Worm (Caenorhabditis elegans) whole organism, young adult: ENCODE results near the gene F36H5.9.

Source experiments
- B0019.2 ChIP-seq: fragments of 200-800 bp; sonication (Bioruptor generic); conservative IDR thresholded peaks from 2 replicates; pipeline ENCODE4 v1.3.6; 2022; ENCODE audit warnings: missing genetic modification reagents, missing genetic modification characterization, missing compliant biosample characterization
- F22D6.2 ChIP-seq: sonication (generic microtip); optimal IDR thresholded peaks from 2 replicates; lab custom pipeline; 2016; ENCODE audit warnings: mild to moderate bottlenecking, missing genetic modification characterization, missing compliant biosample characterization
- F37B4.10 ChIP-seq: fragments of 200-800 bp; sonication (Bioruptor generic); IDR thresholded peaks from 2 replicates; pipeline ENCODE4 v1.3.6; 2022; ENCODE audit warnings: missing genetic modification characterization, missing compliant biosample characterization
- F57A8.1 ChIP-seq: fragments of 200-800 bp; sonication (Bioruptor generic); optimal IDR thresholded peaks from 2 replicates; lab custom pipeline; 2018; ENCODE audit warnings: mild to moderate bottlenecking, missing genetic modification characterization, moderate library complexity, missing compliant biosample characterization
- F57C9.4 ChIP-seq: sonication (generic microtip); optimal IDR thresholded peaks from 2 replicates; lab custom pipeline; 2017; ENCODE audit warnings: mild to moderate bottlenecking, missing genetic modification characterization, missing compliant biosample characterization
- T07F8.4 ChIP-seq: sonication (generic microtip); optimal IDR thresholded peaks from 2 replicates; lab custom pipeline; 2016; ENCODE audit warnings: mild to moderate bottlenecking, missing genetic modification characterization, moderate library complexity, missing compliant biosample characterization
- Y53G8AR.9 ChIP-seq: fragments of 200-800 bp; sonication (Bioruptor generic); conservative IDR thresholded peaks from 2 replicates; pipeline ENCODE4 v1.3.6; 2022; ENCODE audit warnings: missing genetic modification reagents, missing genetic modification characterization, missing compliant biosample characterization
- Y79H2A.3 ChIP-seq: fragments of 200-800 bp; sonication (Bioruptor generic); conservative IDR thresholded peaks from 2 replicates; pipeline ENCODE4 v1.3.6; 2022; ENCODE audit warnings: missing genetic modification reagents, missing genetic modification characterization, missing compliant biosample characterization
- Y95B8A.8 ChIP-seq: fragments of 200-800 bp; sonication (Bioruptor generic); IDR thresholded peaks from 2 replicates; pipeline ENCODE4 v1.3.6; 2022; ENCODE audit warnings: missing genetic modification reagents, missing genetic modification characterization, missing compliant biosample characterization
- akir-1 ChIP-seq: fragments of 200-800 bp; sonication (Bioruptor generic); optimal IDR thresholded peaks from 2 replicates; lab custom pipeline; 2018; ENCODE audit warnings: mild to moderate bottlenecking, missing genetic modification characterization, moderate library complexity, missing compliant biosample characterization
- athp-1 ChIP-seq: sonication (generic microtip); optimal IDR thresholded peaks from 2 replicates; lab custom pipeline; 2017; ENCODE audit warnings: mild to moderate bottlenecking, missing genetic modification characterization, missing compliant biosample characterization
- attf-6 ChIP-seq: fragments of 200-800 bp; sonication (Bioruptor generic); IDR thresholded peaks from 2 replicates; pipeline ENCODE4 v1.3.6; 2022; ENCODE audit warnings: missing genetic modification reagents, missing genetic modification characterization, missing compliant biosample characterization
- cebp-2 ChIP-seq: fragments of 200-800 bp; sonication (Bioruptor generic); IDR thresholded peaks from 2 replicates; pipeline ENCODE4 v1.3.6; 2022; ENCODE audit warnings: missing genetic modification characterization, missing compliant biosample characterization
- ceh-58 ChIP-seq: fragments of 200-800 bp; sonication (Bioruptor generic); IDR thresholded peaks from 2 replicates; pipeline ENCODE4 v1.3.6; 2022; ENCODE audit warnings: missing genetic modification characterization, missing compliant biosample characterization
- dox-1 ChIP-seq: fragments of 200-800 bp; sonication (Bioruptor generic); IDR thresholded peaks from 2 replicates; pipeline ENCODE4 v1.3.6; 2022; ENCODE audit warnings: missing genetic modification reagents, missing genetic modification characterization, missing compliant biosample characterization
- dpl-1 ChIP-seq: fragments of 150-350 bp; optimal IDR thresholded peaks from 2 replicates; lab custom pipeline; 2014; ENCODE audit warnings: missing biosample characterization, missing genetic modification reagents, missing genetic modification characterization
- egl-44 ChIP-seq: fragments of 200-800 bp; sonication (Bioruptor generic); IDR thresholded peaks from 2 replicates; pipeline ENCODE4 v1.3.6; 2022; ENCODE audit warnings: missing genetic modification reagents, missing genetic modification characterization, missing compliant biosample characterization
- hmg-1.2 ChIP-seq: fragments of 200-800 bp; sonication (Bioruptor generic); IDR thresholded peaks from 2 replicates; pipeline ENCODE4 v1.3.6; 2022; ENCODE audit warnings: missing genetic modification reagents, missing genetic modification characterization, missing compliant biosample characterization
- hmg-20 ChIP-seq: fragments of 200-800 bp; sonication (Bioruptor generic); IDR thresholded peaks from 2 replicates; pipeline ENCODE4 v1.3.6; 2022; ENCODE audit warnings: missing genetic modification reagents, missing genetic modification characterization, missing compliant biosample characterization
- lag-1 ChIP-seq: fragments of 200-800 bp; sonication (Bioruptor generic); IDR thresholded peaks from 2 replicates; pipeline ENCODE4 v1.3.6; 2022; ENCODE audit warnings: missing genetic modification reagents, missing genetic modification characterization, missing compliant biosample characterization
- lin-40 ChIP-seq: sonication (generic microtip); optimal IDR thresholded peaks from 2 replicates; lab custom pipeline; 2016; ENCODE audit warnings: missing genetic modification characterization, mild to moderate bottlenecking, missing compliant biosample characterization, missing genotype, missing genetic modification reagents
- nhr-179 ChIP-seq: sonication (generic microtip); optimal IDR thresholded peaks from 2 replicates; lab custom pipeline; 2016; ENCODE audit warnings: mild to moderate bottlenecking, missing genetic modification characterization, missing compliant biosample characterization
- nhr-80 ChIP-seq: sonication (generic microtip); optimal IDR thresholded peaks from 2 replicates; lab custom pipeline; 2016; ENCODE audit warnings: missing genetic modification characterization, missing compliant biosample characterization
- pha-4 ChIP-seq: fragments of 150-350 bp; sonication (generic microtip); optimal IDR thresholded peaks from 2 replicates; lab custom pipeline; 2014; ENCODE audit warnings: missing biosample characterization, missing genetic modification reagents, missing genetic modification characterization
- rpc-1 ChIP-seq, 2 experiments: fragments of 150-350 bp in 1 of 2; sonication (generic microtip) in 1 of 2; optimal IDR thresholded peaks; 2 replicates each; lab custom pipeline; 2014 to 2018; ENCODE audit warnings: missing biosample characterization in 1 of 2, missing genetic modification characterization in 1 of 2, missing genetic modification reagents in 1 of 2, missing genotype in 1 of 2
- snpc-1.3 ChIP-seq: sonication (generic microtip); optimal IDR thresholded peaks from 2 replicates; lab custom pipeline; 2017; ENCODE audit warnings: missing genetic modification characterization, mild to moderate bottlenecking, missing compliant biosample characterization, antibody characterized with exemption, moderate library complexity, missing genotype, missing genetic modification reagents; ENCODE audit not compliant: insufficient read depth
- snpc-3.4 ChIP-seq: sonication (generic microtip); optimal IDR thresholded peaks from 2 replicates; lab custom pipeline; 2017; ENCODE audit warnings: missing genetic modification characterization, mild to moderate bottlenecking, missing compliant biosample characterization, antibody characterized with exemption, moderate library complexity, missing genotype, missing genetic modification reagents
- snpc-4 ChIP-seq, 5 experiments: fragments of 150-350 bp in 1 of 5; sonication (generic microtip) in 4 of 5; optimal IDR thresholded peaks; 2 replicates each; lab custom pipeline; 2014 to 2018; ENCODE audit warnings: missing genetic modification characterization in 5 of 5, missing biosample characterization in 3 of 5, antibody characterized with exemption in 2 of 5, mild to moderate bottlenecking in 2 of 5, missing compliant biosample characterization in 2 of 5, missing genotype in 2 of 5, moderate library complexity in 2 of 5, missing genetic modification reagents in 1 of 5
- tbp1 ChIP-seq: fragments of 200-800 bp; sonication (Bioruptor generic); optimal IDR thresholded peaks from 2 replicates; lab custom pipeline; 2018; ENCODE audit warnings: mild to moderate bottlenecking, missing genetic modification characterization, missing compliant biosample characterization
- unc-62 ChIP-seq: fragments of 150-350 bp; optimal IDR thresholded peaks from 2 replicates; lab custom pipeline; 2014; ENCODE audit warnings: missing biosample characterization, missing genetic modification reagents, missing genetic modification characterization
- xnd-1 ChIP-seq: sonication (generic microtip); optimal IDR thresholded peaks from 2 replicates; lab custom pipeline; 2016; ENCODE audit warnings: missing genotype, missing genetic modification reagents, missing genetic modification characterization, missing compliant biosample characterization
- ztf-6 ChIP-seq: fragments of 200-800 bp; sonication (Bioruptor generic); IDR thresholded peaks from 2 replicates; pipeline ENCODE4 v1.3.6; 2022; ENCODE audit warnings: missing genetic modification reagents, missing genetic modification characterization, missing compliant biosample characterization

F36H5.9 gene

DNA sequence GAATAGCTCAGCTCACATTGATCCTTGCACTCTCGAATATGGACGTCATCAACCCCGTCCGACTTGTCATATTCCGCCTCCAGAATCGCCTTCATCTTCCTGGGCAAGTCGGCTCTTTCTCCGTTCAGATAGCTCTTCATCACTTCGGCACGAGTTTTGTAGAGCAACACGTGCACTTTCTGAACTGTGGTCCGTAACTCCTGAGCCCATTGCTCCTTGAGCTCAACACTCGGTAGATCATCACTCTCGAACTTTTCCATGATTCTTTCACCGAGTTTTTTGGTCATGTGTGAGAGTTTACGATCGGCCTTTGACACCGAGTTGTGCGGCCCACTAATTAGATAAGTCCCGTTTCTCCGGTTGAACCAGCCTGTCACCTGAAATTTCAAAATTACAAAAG is 17.7 kb downstream of the F36H5.9 start:
- no peak for TF ChIP-seq dox-1 (GFP tag; lab: Robert Waterston, UW)
- no peak for TF ChIP-seq lin-40 (tag; lab: Kevin White, UChicago)
- no peak for TF ChIP-seq Y79H2A.3 (GFP tag; lab: Robert Waterston, UW)

DNA sequence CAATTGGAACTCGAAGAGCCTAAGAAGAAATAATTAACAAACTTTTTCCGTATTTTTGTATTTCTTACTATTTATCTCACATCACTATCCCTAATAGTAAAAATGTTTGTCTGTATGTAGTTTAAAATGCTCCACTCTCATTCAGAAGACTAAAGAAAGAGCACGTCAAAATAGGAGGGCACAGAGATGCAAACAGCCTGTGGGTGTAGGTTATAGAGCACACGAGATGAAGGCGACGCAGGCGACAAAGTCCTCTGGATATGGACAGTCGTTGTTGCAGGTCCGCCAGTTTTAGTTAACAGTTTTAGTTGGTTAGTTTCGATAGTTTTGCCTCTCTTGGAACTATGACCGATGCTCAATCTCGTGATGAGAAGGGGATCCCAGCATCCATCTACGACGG is 21.0 kb downstream of the F36H5.9 start, which contains the start of gene ceh-82:
TSS of gene ceh-82 (plus strand) at position 301 of the 400 bp plus-strand sequence.
- TF ChIP-seq cebp-2 (GFP tag; lab: Robert Waterston, UW) (no peak), xnd-1 (tag; lab: Kevin White, UChicago) (no peak)

DNA sequence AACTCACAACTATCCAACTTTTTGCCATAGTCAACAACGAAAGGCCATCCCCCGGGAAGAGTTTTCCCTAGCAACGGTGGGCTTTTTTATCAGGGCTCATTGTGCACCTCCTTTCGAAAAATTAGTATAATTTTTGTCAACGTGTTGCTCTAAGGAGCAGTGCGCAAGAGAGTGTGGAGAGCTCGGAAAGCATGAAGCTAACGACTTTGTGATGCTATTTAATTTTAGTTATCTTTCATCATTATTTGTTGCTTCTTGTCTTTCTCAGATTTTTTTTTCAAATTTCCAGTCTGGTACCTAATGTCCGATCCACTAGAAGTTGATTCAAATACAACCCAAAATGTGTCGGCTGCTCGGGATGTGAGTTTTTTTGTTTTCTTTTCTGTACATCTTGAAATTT is 22.8 kb downstream of the F36H5.9 start, which contains the start of gene ceh-81:
TSS of gene ceh-81 (plus strand) at position 301 of the 400 bp plus-strand sequence.
- TF ChIP-seq egl-44 (GFP tag; lab: Robert Waterston, UW) = no peak
- TF ChIP-seq lag-1 (GFP tag; lab: Robert Waterston, UW) = no peak
- no peak for TF ChIP-seq Y53G8AR.9
- TF ChIP-seq B0019.2 = no peak
- no peak for TF ChIP-seq F57A8.1 (GFP tag; lab: Kevin White, UChicago)
- TF ChIP-seq athp-1 (tag; lab: Kevin White, UChicago) = no peak

DNA sequence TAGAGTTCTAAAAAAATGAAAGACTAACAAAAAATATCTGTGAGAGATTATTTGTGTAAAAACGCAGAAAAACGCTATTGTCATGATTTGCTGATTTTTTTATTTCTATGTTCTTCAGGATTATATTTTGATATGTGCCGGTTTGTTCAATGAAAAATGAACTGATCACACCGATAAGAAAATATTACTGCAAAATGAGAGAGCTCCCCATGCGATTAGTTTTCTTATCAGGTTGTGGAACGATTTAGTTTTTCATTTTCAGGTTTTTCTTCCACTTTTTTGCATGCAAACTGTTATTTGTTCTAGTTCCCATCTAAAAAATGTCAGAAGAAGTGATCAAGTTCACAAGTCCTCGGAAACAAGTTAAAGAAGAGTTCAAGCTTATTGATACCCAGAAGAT is 24.6 kb downstream of the F36H5.9 start, which contains the start of gene btb-9:
TSS of gene btb-9 (plus strand) at position 254 of the 400 bp plus-strand sequence.
- TF ChIP-seq hmg-1.2 = peak; percentile 30; the same call in 1 of the 2 replicates
- TF ChIP-seq dox-1 (GFP tag; lab: Robert Waterston, UW) = peak; percentile 37; the same call in 1 of the 2 replicates
- TF ChIP-seq nhr-80 (tag; lab: Kevin White, UChicago) = peak; percentile 83
- TF ChIP-seq ceh-58 (GFP tag; lab: Robert Waterston, UW) = no peak

DNA sequence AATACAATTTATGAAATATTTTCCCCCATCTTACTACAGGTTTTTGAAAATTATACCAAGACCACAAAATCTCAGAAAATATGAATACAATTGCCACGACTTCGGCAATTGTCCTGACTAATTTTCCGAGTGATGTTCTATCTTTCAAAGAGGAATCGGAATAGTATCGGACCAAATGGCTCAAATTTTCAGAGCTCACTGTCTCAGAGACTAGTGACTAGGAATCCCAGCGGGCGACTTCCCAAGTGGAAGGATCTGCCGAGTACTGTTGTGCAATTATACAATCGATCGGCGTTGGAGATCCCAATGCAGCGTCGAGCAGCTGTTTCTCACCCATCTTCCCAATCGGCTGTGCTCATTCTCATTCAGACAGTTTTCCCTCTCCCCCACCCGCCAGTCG is 27.2 kb downstream of the F36H5.9 start, which contains the start of gene F45C12.17:
TSS of gene F45C12.17 (plus strand) at position 377 of the 400 bp plus-strand sequence.
- no peak for TF ChIP-seq akir-1 (GFP tag; lab: Kevin White, UChicago)
- no peak for TF ChIP-seq F37B4.10 (GFP tag; lab: Robert Waterston, UW)
- no peak for TF ChIP-seq F57C9.4 (tag; lab: Kevin White, UChicago)
- TF ChIP-seq ztf-6 (GFP tag; lab: Robert Waterston, UW) = no peak
- TF ChIP-seq snpc-1.3 (tag; lab: Kevin White, UChicago) = no peak
- no peak for TF ChIP-seq tbp1

DNA sequence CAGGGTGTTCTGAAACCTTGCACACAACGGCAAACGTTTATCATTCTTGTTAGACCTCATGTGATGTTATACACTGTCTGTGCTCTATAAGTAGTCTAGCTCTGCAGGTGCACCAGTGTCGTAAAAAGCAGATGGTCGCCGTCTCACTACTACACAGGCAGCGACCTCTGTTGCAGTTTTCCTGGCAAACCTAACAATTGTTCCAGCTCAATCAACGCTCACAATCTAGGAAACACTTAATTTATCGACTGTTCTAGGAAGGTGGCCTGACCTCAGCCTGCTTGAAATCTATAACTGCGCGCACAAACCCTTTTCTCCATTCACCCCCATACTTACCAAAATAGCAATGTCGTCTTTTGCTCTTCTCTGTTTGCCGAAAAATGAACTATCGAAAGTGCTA is 28.6 kb downstream of the F36H5.9 start, which contains the start of gene fbxb-11:
TSS of gene fbxb-11 (plus strand) at position 301 of the 400 bp plus-strand sequence.
- no peak for TF ChIP-seq F22D6.2 (tag; lab: Kevin White, UChicago)
- TF ChIP-seq pha-4 (tag; lab: Kevin White, UChicago) = no peak

DNA sequence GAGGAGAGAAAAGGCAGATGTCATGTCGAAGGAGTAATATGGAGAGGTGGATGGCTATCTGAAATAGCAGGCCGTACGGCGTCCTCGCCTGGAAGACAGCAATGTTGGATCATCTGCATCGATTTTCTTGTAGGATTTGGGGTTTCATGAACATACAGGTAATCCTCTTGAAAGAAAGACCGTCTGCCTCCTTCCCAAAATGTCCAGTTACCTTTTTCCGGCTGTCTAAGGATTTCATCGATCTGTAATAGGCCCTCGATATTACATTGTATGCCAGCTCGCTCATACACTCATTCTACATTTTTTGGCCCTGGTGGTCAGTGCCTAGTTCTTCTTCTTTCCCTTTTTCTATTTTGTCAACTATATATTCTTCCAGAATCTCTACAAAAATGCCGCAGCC is 30.5 kb downstream of the F36H5.9 start, which contains the start of the genes fbxb-5 and btb-8:
TSS of gene fbxb-5 (minus strand) at position 101 of the 400 bp plus-strand sequence.
TSS of gene btb-8 (plus strand) at position 377 of the 400 bp plus-strand sequence.
- TF ChIP-seq Y95B8A.8 (GFP tag; lab: Robert Waterston, UW) (no peak), F57C9.4 (tag; lab: Kevin White, UChicago) (no peak), T07F8.4 (tag; lab: Kevin White, UChicago) (no peak), unc-62 (GFP tag; lab: Kevin White, UChicago) (no peak), nhr-179 (no peak), rpc-1 (optimal IDR thresholded peaks at IDR 0.05; lab: Kevin White, UChicago) (no peak), rpc-1 (tag; optimal IDR thresholded peaks at IDR 0.05; lab: Kevin White, UChicago) (no peak), snpc-1.3 (tag; lab: Kevin White, UChicago) (no peak), snpc-3.4 (tag; lab: Kevin White, UChicago) (no peak), attf-6 (GFP tag; lab: Robert Waterston, UW) (no peak), hmg-20 (GFP tag; lab: Robert Waterston, UW) (no peak), snpc-4 (GFP tag; optimal IDR thresholded peaks at IDR 0.05; lab: Kevin White, UChicago) (no peak), snpc-4 (tag; optimal IDR thresholded peaks at IDR 0.05; lab: Kevin White, UChicago) (no peak), dpl-1 (GFP tag; lab: Kevin White, UChicago) (no peak)
